Fruit fly (Drosophila melanogaster): ENCODE measurements around the gene CG43092.

- no peak for TF ChIP-seq CG10348 (GFP tag; IDR thresholded peaks at IDR 0.05)
- no peak for TF ChIP-seq EcR (GFP tag; optimal IDR thresholded peaks at IDR 0.05)
- no peak for TF ChIP-seq gl (tag; optimal IDR thresholded peaks at IDR 0.05)
These were observed 42.6 kb downstream of the CG43092 start, which contains the start of gene CG45049 for dm6 chr3R:22726771-22727455.
